Worm (Caenorhabditis elegans) whole organism, early embryonic: ENCODE results near the gene D2096.5.

Source experiments
- F13C5.2 ChIP-seq: sonication (generic microtip); optimal IDR thresholded peaks from 2 replicates; lab custom pipeline; 2017; ENCODE audit warnings: mild to moderate bottlenecking, missing genetic modification characterization, inconsistent platforms, missing compliant biosample characterization
- aly-1 ChIP-seq: sonication (generic microtip); optimal IDR thresholded peaks from 2 replicates; lab custom pipeline; 2016; ENCODE audit warnings: missing genetic modification characterization, missing compliant biosample characterization
- ama-1 ChIP-seq: fragments of 150-350 bp; optimal IDR thresholded peaks from 2 replicates; lab custom pipeline; 2014
- ceh-13 ChIP-seq: fragments of 200-800 bp; sonication (Bioruptor generic); optimal IDR thresholded peaks from 2 replicates; lab custom pipeline; 2018; ENCODE audit warnings: mild to moderate bottlenecking, missing genetic modification characterization, missing compliant biosample characterization
- ceh-36 ChIP-seq: sonication (generic microtip); optimal IDR thresholded peaks from 2 replicates; lab custom pipeline; 2016; ENCODE audit warnings: missing genetic modification characterization, inconsistent platforms, missing compliant biosample characterization
- ets-7 ChIP-seq: sonication (generic microtip); optimal IDR thresholded peaks from 2 replicates; lab custom pipeline; 2016; ENCODE audit warnings: missing genotype, missing genetic modification characterization, missing compliant biosample characterization
- flt-1 ChIP-seq: fragments of 200-800 bp; sonication (Bioruptor generic); IDR thresholded peaks from 2 replicates; pipeline ENCODE4 v1.3.6; 2022; ENCODE audit warnings: missing genetic modification characterization, missing compliant biosample characterization
- hmg-4 ChIP-seq: fragments of 200-800 bp; sonication (Bioruptor generic); optimal IDR thresholded peaks from 2 replicates; lab custom pipeline; 2018; ENCODE audit warnings: mild to moderate bottlenecking, missing genetic modification characterization, missing compliant biosample characterization
- hnd-1 ChIP-seq: sonication (generic microtip); optimal IDR thresholded peaks from 2 replicates; lab custom pipeline; 2016; ENCODE audit warnings: missing genetic modification characterization, missing compliant biosample characterization
- sea-1 ChIP-seq: fragments of 200-800 bp; sonication (Bioruptor generic); conservative IDR thresholded peaks from 2 replicates; pipeline ENCODE4 v1.3.6; 2022; ENCODE audit warnings: missing genetic modification characterization, missing compliant biosample characterization
- tbx-11 ChIP-seq: fragments of 200-800 bp; sonication (Bioruptor generic); IDR thresholded peaks from 2 replicates; pipeline ENCODE4 v1.3.6; 2022; ENCODE audit warnings: missing genetic modification characterization, missing compliant biosample characterization
- tra-4 ChIP-seq: sonication (generic microtip); optimal IDR thresholded peaks from 2 replicates; lab custom pipeline; 2017; ENCODE audit warnings: missing genetic modification characterization, missing compliant biosample characterization

DNA sequence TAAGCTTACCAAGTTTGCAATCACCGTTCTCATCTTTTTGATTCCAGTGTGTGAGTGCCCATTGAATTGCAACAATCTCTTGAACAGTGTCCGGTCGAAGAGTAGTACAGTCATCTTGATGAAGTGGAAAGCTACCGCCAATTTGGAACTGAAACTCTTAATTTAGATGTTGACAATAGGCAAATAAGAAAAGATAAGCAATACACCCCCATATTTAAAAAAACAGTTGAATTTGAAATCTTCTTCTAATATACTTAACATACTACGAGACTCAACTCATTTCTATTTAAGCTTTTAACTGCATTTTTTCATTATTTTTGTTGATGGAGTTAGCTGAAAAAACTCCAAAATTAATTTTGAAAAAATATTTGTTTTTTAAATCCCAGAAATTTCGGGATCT lies 47.5 kb downstream of the D2096.5 start:
- TF ChIP-seq tbx-11 (GFP tag; lab: Robert Waterston, UW) = no peak
- TF ChIP-seq aly-1 = no peak
- no peak for TF ChIP-seq ets-7 (tag; lab: Kevin White, UChicago)
- no peak for TF ChIP-seq ama-1
- TF ChIP-seq sea-1 (GFP tag; lab: Robert Waterston, UW) = no peak
- TF ChIP-seq flt-1 (GFP tag; lab: Robert Waterston, UW) = no peak
- TF ChIP-seq hnd-1 (tag; lab: Kevin White, UChicago) = no peak
- no peak for TF ChIP-seq F13C5.2 (tag; lab: Kevin White, UChicago)
- no peak for TF ChIP-seq hmg-4
- no peak for TF ChIP-seq ceh-13 (GFP tag; lab: Kevin White, UChicago)
- TF ChIP-seq ceh-36 (tag; lab: Kevin White, UChicago) = no peak
- TF ChIP-seq tra-4 (tag; lab: Kevin White, UChicago) = no peak
